Fruit fly (Drosophila melanogaster): ENCODE results near the gene CG5112.

Gene CG5112

DNA sequence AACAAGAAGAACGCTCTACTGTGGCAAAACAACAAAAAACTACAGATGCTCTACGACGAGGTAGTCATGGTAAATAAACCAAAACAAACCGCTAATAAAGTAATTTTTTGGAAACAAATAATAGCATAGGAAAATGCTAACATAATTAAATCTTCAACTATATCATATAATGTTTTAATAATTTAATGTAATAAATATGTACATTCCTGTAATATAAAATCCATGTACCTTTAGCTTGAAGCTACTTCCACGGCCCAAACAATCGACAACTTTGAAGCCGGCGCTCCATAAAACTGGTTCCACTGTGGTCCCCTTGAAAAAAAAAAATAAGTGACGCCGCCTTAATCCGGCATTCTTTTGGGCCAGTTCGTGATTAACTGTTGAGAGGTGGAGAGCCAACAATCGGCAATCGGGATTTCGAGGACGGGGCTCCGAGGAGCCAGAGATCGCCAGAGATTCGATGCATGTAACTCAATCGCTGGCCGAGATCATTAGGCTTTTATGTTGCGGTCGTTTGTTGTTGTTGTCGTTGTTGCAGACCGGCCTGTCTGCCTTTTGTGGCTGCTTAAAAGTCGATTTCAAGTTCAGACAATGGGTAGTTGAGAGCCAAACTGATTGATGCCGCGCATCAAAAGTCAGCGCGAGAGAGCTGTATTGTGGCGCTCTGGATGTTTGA is 28.5 kb upstream of the CG5112 start:
- TF ChIP-seq bbx (GFP tag; IDR thresholded peaks at IDR 0.05; ENCODE audit: partially characterized antibody) (no peak), vvl (GFP tag; IDR thresholded peaks at IDR 0.05) (no peak), CG12104 (GFP tag; optimal IDR thresholded peaks at IDR 0.05) (peak; percentile 55), Hsf (GFP tag; optimal IDR thresholded peaks at IDR 0.05) (no peak), NC2β (GFP tag; optimal IDR thresholded peaks at IDR 0.05) (no peak), kay (GFP tag; optimal IDR thresholded peaks at IDR 0.05) (no peak), CG13296 (GFP tag; optimal IDR thresholded peaks at IDR 0.05) (peak; percentile 55), CG9727 (GFP tag; optimal IDR thresholded peaks at IDR 0.05) (peak; percentile 18), so (GFP tag; IDR thresholded peaks at IDR 0.05) (no peak), ham (GFP tag; IDR thresholded peaks at IDR 0.05) (no peak), grau (tag; optimal IDR thresholded peaks at IDR 0.05) (peak; percentile 65), CG11723 (GFP tag; optimal IDR thresholded peaks at IDR 0.05) (no peak), gsb-n (tag; optimal IDR thresholded peaks at IDR 0.05) (no peak), Pdp1 (GFP tag; optimal IDR thresholded peaks at IDR 0.05) (no peak), eve (GFP tag; optimal IDR thresholded peaks at IDR 0.05) (peak in 1 of 2 experiments; percentile 53), inv (GFP tag; IDR thresholded peaks at IDR 0.05; ENCODE audit: partially characterized antibody) (no peak), CG31441 (GFP tag; IDR thresholded peaks at IDR 0.05) (peak; percentile 48; the same call in 1 of the 2 replicates), sug (tag; optimal IDR thresholded peaks at IDR 0.05) (peak; percentile 12), CG10147 (GFP tag; optimal IDR thresholded peaks at IDR 0.05) (peak; percentile 45), Bteb2 (GFP tag; optimal IDR thresholded peaks at IDR 0.05) (no peak), Med (GFP tag) (peak; percentile 27), CG16813 (GFP tag; IDR thresholded peaks at IDR 0.05; ENCODE audit: partially characterized antibody) (no peak), vnd (GFP tag; IDR thresholded peaks at IDR 0.05; ENCODE audit: partially characterized antibody) (no peak), CG10654 (GFP tag; optimal IDR thresholded peaks at IDR 0.05) (no peak), bcd (GFP tag; optimal IDR thresholded peaks at IDR 0.05) (peak; percentile 32), CG12659 (GFP tag; optimal IDR thresholded peaks at IDR 0.05) (peak; percentile 47), Ssrp (tag; optimal IDR thresholded peaks at IDR 0.05) (no peak), CG3995 (GFP tag; optimal IDR thresholded peaks at IDR 0.05) (no peak), CG6791 (GFP tag; IDR thresholded peaks at IDR 0.05; ENCODE audit: partially characterized antibody) (no peak), dpn (GFP tag; optimal IDR thresholded peaks at IDR 0.05) (peak in 1 of 2 experiments; percentile 43), prd (optimal IDR thresholded peaks at IDR 0.05) (no peak), prd (GFP tag; IDR thresholded peaks at IDR 0.05) (peak; percentile 56; the same call in 1 of the 3 replicates), chif (GFP tag; optimal IDR thresholded peaks at IDR 0.05) (no peak), hth (optimal IDR thresholded peaks at IDR 0.05) (no peak), unpg (GFP tag; optimal IDR thresholded peaks at IDR 0.05) (peak; percentile 43), Hr51 (GFP tag; optimal IDR thresholded peaks at IDR 0.05) (peak in 1 of 2 experiments; percentile 50), gcm (GFP tag; optimal IDR thresholded peaks at IDR 0.05) (no peak), Dp (GFP tag; optimal IDR thresholded peaks at IDR 0.05) (no peak), HmgZ (tag; optimal IDR thresholded peaks at IDR 0.05) (no peak), Drgx (GFP tag; IDR thresholded peaks at IDR 0.05) (peak; percentile 90), CG14965 (GFP tag; optimal IDR thresholded peaks at IDR 0.05; ENCODE audit: borderline replicate concordance) (no peak), CG4854 (GFP tag; optimal IDR thresholded peaks at IDR 0.05) (no peak), H15 (GFP tag; IDR thresholded peaks at IDR 0.05) (peak; percentile 40; the same call in 1 of the 3 replicates), sisA (GFP tag; IDR thresholded peaks at IDR 0.05) (no peak), toy (GFP tag; IDR thresholded peaks at IDR 0.05) (no peak), CG8924 (tag; optimal IDR thresholded peaks at IDR 0.05) (peak; percentile 49), CG3065 (GFP tag; optimal IDR thresholded peaks at IDR 0.05) (no peak), nau (GFP tag; optimal IDR thresholded peaks at IDR 0.05) (no peak), corto (GFP tag; optimal IDR thresholded peaks at IDR 0.05) (peak; percentile 77), tx (GFP tag; optimal IDR thresholded peaks at IDR 0.05) (no peak)
